Fruit fly (Drosophila melanogaster) whole organism: ENCODE measurements around the gene grsm.

Experiments
- Dll ChIP-seq: fragments of >200 bp; optimal IDR thresholded peaks from 2 replicates; lab custom pipeline; 2017
- EcR ChIP-seq, 2 experiments: fragments of >200 bp; optimal IDR thresholded peaks; 2 replicates each; lab custom pipeline; 2017; ENCODE audit warnings: missing biosample characterization in 2 of 2, missing genetic modification characterization in 2 of 2, missing genetic modification reagents in 2 of 2
- pan ChIP-seq: fragments of >200 bp; optimal IDR thresholded peaks from 2 replicates; lab custom pipeline; 2017
- psq ChIP-seq: fragments of >200 bp; optimal IDR thresholded peaks from 2 replicates; lab custom pipeline; 2017
- usp ChIP-seq: fragments of >200 bp; optimal IDR thresholded peaks from 2 replicates; lab custom pipeline; 2017; ENCODE audit warnings: missing biosample characterization, missing genetic modification characterization, mixed read lengths

DNA sequence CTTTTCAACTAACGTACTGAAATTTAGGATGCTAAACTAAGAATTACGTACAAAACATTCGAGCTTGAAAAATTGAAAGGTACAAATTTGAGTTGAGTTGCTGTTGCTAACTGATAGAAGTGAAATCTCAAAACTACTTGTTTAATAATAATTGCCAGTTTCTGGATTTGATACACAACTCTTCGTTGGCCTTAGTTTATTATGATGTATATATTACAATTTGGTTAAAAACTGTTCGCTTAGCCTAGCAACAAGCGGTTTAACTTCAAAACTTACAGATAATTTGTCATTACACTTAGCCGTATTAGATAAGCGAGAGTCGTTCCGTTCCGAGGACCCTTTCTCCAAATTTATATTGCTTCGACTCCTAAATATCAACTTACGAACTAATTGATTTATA is at the start of gene grsm, which contains the start of gene CG14384:
- TF ChIP-seq pan (no peak), usp (GFP tag; lab: Kevin White, UChicago) (no peak), EcR (GFP tag; optimal IDR thresholded peaks at IDR 0.05; lab: Kevin White, UChicago) (no peak), psq (lab: Kevin White, UChicago) (no peak), Dll (lab: Kevin White, UChicago) (no peak)
